Worm (Caenorhabditis elegans): ENCODE results near the gene kcmf-1.

DNA sequence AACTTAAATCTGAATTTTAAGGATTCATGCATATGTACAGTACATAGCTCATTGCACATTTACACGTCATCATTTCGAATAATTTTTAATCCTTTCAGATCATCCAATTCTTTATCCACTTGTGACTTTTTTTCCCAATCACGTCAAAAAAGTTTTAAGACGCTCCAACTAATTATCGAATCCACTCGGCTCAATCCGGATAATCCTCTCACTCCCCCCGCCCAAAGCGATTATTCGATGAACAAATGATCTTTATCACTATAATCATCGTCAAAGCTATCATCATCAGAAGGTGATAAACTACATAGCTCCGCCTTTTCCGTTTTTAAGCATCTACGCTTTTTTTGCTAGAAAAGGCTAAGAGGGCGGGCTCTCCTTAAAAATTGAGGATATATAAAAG is 8.4 kb downstream of the kcmf-1 start:
- TF ChIP-seq cog-1 (tag; optimal IDR thresholded peaks at IDR 0.05) (no peak), T22C8.4 (GFP tag; IDR thresholded peaks at IDR 0.05) (no peak), flt-1 (GFP tag; IDR thresholded peaks at IDR 0.05) (no peak), med-1 (GFP tag; optimal IDR thresholded peaks at IDR 0.05; ENCODE audit: insufficient read depth) (no peak), ref-1 (GFP tag; conservative IDR thresholded peaks at IDR 0.05) (no peak), klf-2 (GFP tag; conservative IDR thresholded peaks at IDR 0.05) (no peak), ztf-23 (GFP tag; IDR thresholded peaks at IDR 0.05) (no peak), ztf-29 (GFP tag; IDR thresholded peaks at IDR 0.05) (no peak)
